Worm (Caenorhabditis elegans): ENCODE data around the gene srh-136.

srh-136 gene

ce11 chrV:16471995-16472563 lies 25.3 kb downstream of the srh-136 start, which contains the start of gene srw-35:
TSS of gene srw-35 (plus strand) at chrV:16472513.
- TF ChIP-seq hnd-1 (tag; optimal IDR thresholded peaks at IDR 0.05) (no peak), tbx-11 (GFP tag; IDR thresholded peaks at IDR 0.05) (no peak), ceh-36 (tag; optimal IDR thresholded peaks at IDR 0.05) (no peak), scrt-1 (GFP tag; IDR thresholded peaks at IDR 0.05) (no peak), ama-1 (optimal IDR thresholded peaks at IDR 0.05) (no peak), ets-7 (tag; optimal IDR thresholded peaks at IDR 0.05) (no peak), pes-1 (GFP tag; IDR thresholded peaks at IDR 0.05) (no peak), hmg-4 (GFP tag; optimal IDR thresholded peaks at IDR 0.05) (no peak), aly-1 (tag; optimal IDR thresholded peaks at IDR 0.05) (no peak), tra-4 (tag; optimal IDR thresholded peaks at IDR 0.05) (no peak), sea-1 (GFP tag; conservative IDR thresholded peaks at IDR 0.05) (no peak), ceh-13 (GFP tag; optimal IDR thresholded peaks at IDR 0.05) (no peak), B0310.2 (tag; optimal IDR thresholded peaks at IDR 0.05) (no peak), hmbx-1 (tag; optimal IDR thresholded peaks at IDR 0.05) (no peak), flt-1 (GFP tag; IDR thresholded peaks at IDR 0.05) (no peak), tbx-37 (GFP tag; conservative IDR thresholded peaks at IDR 0.05) (no peak), F13C5.2 (tag; optimal IDR thresholded peaks at IDR 0.05) (no peak)

ce11 chrV:16470916-16471315 lies 26.5 kb downstream of the srh-136 start, which contains the start of gene srh-138:
TSS of gene srh-138 (minus strand) at chrV:16471016.
- TF ChIP-seq ama-1 (optimal IDR thresholded peaks at IDR 0.05) (no peak), hnd-1 (tag; optimal IDR thresholded peaks at IDR 0.05) (no peak), aly-1 (tag; optimal IDR thresholded peaks at IDR 0.05) (no peak), tbx-11 (GFP tag; IDR thresholded peaks at IDR 0.05) (no peak), hmg-4 (GFP tag; optimal IDR thresholded peaks at IDR 0.05) (no peak), F13C5.2 (tag; optimal IDR thresholded peaks at IDR 0.05) (no peak), hmbx-1 (tag; optimal IDR thresholded peaks at IDR 0.05) (no peak), scrt-1 (GFP tag; IDR thresholded peaks at IDR 0.05) (no peak), ceh-36 (tag; optimal IDR thresholded peaks at IDR 0.05) (no peak), pes-1 (GFP tag; IDR thresholded peaks at IDR 0.05) (no peak), sea-1 (GFP tag; conservative IDR thresholded peaks at IDR 0.05) (no peak), ceh-13 (GFP tag; optimal IDR thresholded peaks at IDR 0.05) (no peak)

ce11 chrV:16467840-16468239 lies 29.6 kb downstream of the srh-136 start, which contains the start of gene sru-44:
TSS of gene sru-44 (minus strand) at chrV:16467940.
- TF ChIP-seq tbx-37 (GFP tag; conservative IDR thresholded peaks at IDR 0.05) (no peak), hmbx-1 (tag; optimal IDR thresholded peaks at IDR 0.05) (no peak), tbx-11 (GFP tag; IDR thresholded peaks at IDR 0.05) (no peak), ama-1 (optimal IDR thresholded peaks at IDR 0.05) (no peak), hmg-4 (GFP tag; optimal IDR thresholded peaks at IDR 0.05) (no peak), sea-1 (GFP tag; conservative IDR thresholded peaks at IDR 0.05) (no peak), hnd-1 (tag; optimal IDR thresholded peaks at IDR 0.05) (no peak)

- TF ChIP-seq F13C5.2 (tag; optimal IDR thresholded peaks at IDR 0.05) (no peak), tbx-11 (GFP tag; IDR thresholded peaks at IDR 0.05) (no peak), hmbx-1 (tag; optimal IDR thresholded peaks at IDR 0.05) (no peak), tbx-37 (GFP tag; conservative IDR thresholded peaks at IDR 0.05) (no peak), hnd-1 (tag; optimal IDR thresholded peaks at IDR 0.05) (no peak), hmg-4 (GFP tag; optimal IDR thresholded peaks at IDR 0.05) (no peak), ceh-13 (GFP tag; optimal IDR thresholded peaks at IDR 0.05) (no peak), pes-1 (GFP tag; IDR thresholded peaks at IDR 0.05) (no peak)
Measured at ce11 chrV:16460866-16461265, 36.5 kb downstream of the srh-136 start, which contains the start of gene srh-142. TSS of gene srh-142 (minus strand) at chrV:16460966.

ce11 chrV:16459377-16459776 lies 38.0 kb downstream of the srh-136 start:
- TF ChIP-seq hmg-4 (GFP tag; optimal IDR thresholded peaks at IDR 0.05) (no peak), tra-4 (tag; optimal IDR thresholded peaks at IDR 0.05) (no peak), F13C5.2 (tag; optimal IDR thresholded peaks at IDR 0.05) (no peak), ets-7 (tag; optimal IDR thresholded peaks at IDR 0.05) (no peak), tbx-37 (GFP tag; conservative IDR thresholded peaks at IDR 0.05) (no peak), ceh-13 (GFP tag; optimal IDR thresholded peaks at IDR 0.05) (no peak), aly-1 (tag; optimal IDR thresholded peaks at IDR 0.05) (no peak)

- no peak for TF ChIP-seq ceh-13 (GFP tag; optimal IDR thresholded peaks at IDR 0.05)
- no peak for TF ChIP-seq tra-4 (tag; optimal IDR thresholded peaks at IDR 0.05)
- TF ChIP-seq B0310.2 (tag; optimal IDR thresholded peaks at IDR 0.05) = no peak
- TF ChIP-seq sea-1 (GFP tag; conservative IDR thresholded peaks at IDR 0.05) = no peak
- TF ChIP-seq ets-7 (tag; optimal IDR thresholded peaks at IDR 0.05) = no peak
- no peak for TF ChIP-seq pes-1 (GFP tag; IDR thresholded peaks at IDR 0.05)
- TF ChIP-seq tbx-37 (GFP tag; conservative IDR thresholded peaks at IDR 0.05) = no peak
- no peak for TF ChIP-seq hmbx-1 (tag; optimal IDR thresholded peaks at IDR 0.05)
- no peak for TF ChIP-seq tbx-11 (GFP tag; IDR thresholded peaks at IDR 0.05)
- TF ChIP-seq F13C5.2 (tag; optimal IDR thresholded peaks at IDR 0.05) = no peak
- no peak for TF ChIP-seq ama-1 (optimal IDR thresholded peaks at IDR 0.05)
- no peak for TF ChIP-seq flt-1 (GFP tag; IDR thresholded peaks at IDR 0.05)
- TF ChIP-seq hnd-1 (tag; optimal IDR thresholded peaks at IDR 0.05) = no peak
- no peak for TF ChIP-seq aly-1 (tag; optimal IDR thresholded peaks at IDR 0.05)
- TF ChIP-seq ceh-36 (tag; optimal IDR thresholded peaks at IDR 0.05) = no peak
Measured at ce11 chrV:16458714-16459113, 38.7 kb downstream of the srh-136 start, which contains the start of gene str-15. TSS of gene str-15 (minus strand) at chrV:16458814.

ce11 chrV:16455065-16455464 lies 42.3 kb downstream of the srh-136 start, which contains the start of gene str-14:
TSS of gene str-14 (minus strand) at chrV:16455165.
- TF ChIP-seq hnd-1 (tag; optimal IDR thresholded peaks at IDR 0.05) = no peak
- no peak for TF ChIP-seq tra-4 (tag; optimal IDR thresholded peaks at IDR 0.05)
- no peak for TF ChIP-seq hmbx-1 (tag; optimal IDR thresholded peaks at IDR 0.05)
- no peak for TF ChIP-seq hmg-4 (GFP tag; optimal IDR thresholded peaks at IDR 0.05)

- no peak for TF ChIP-seq ama-1 (optimal IDR thresholded peaks at IDR 0.05)
- TF ChIP-seq hnd-1 (tag; optimal IDR thresholded peaks at IDR 0.05) = no peak
- TF ChIP-seq sea-1 (GFP tag; conservative IDR thresholded peaks at IDR 0.05) = no peak
- no peak for TF ChIP-seq flt-1 (GFP tag; IDR thresholded peaks at IDR 0.05)
- no peak for TF ChIP-seq scrt-1 (GFP tag; IDR thresholded peaks at IDR 0.05)
- no peak for TF ChIP-seq ets-7 (tag; optimal IDR thresholded peaks at IDR 0.05)
- no peak for TF ChIP-seq pes-1 (GFP tag; IDR thresholded peaks at IDR 0.05)
- no peak for TF ChIP-seq hmbx-1 (tag; optimal IDR thresholded peaks at IDR 0.05)
- TF ChIP-seq tra-4 (tag; optimal IDR thresholded peaks at IDR 0.05) = no peak
- no peak for TF ChIP-seq tbx-37 (GFP tag; conservative IDR thresholded peaks at IDR 0.05)
Measured at ce11 chrV:16447735-16448134, 49.7 kb downstream of the srh-136 start, which contains the start of gene T08G3.13. TSS of gene T08G3.13 (plus strand) at chrV:16448035.

Measured in whole organism, early embryonic.